Fruit fly (Drosophila melanogaster) whole organism, embryonic: Measurements from ENCODE around the gene CG43138.
A peak's percentile ranks its signal among the peaks of the same experiment; 100 is the strongest.

ENCODE experiments used
- Bdp1 ChIP-seq: fragments of 200-800 bp; sonication (Bioruptor generic); optimal IDR thresholded peaks from 3 replicates; lab custom pipeline; 2016; ENCODE audit warnings: missing biosample characterization, missing genetic modification characterization
- Blimp-1 ChIP-seq: fragments of 200-800 bp; sonication (Bioruptor generic); optimal IDR thresholded peaks from 3 replicates; lab custom pipeline; 2018; ENCODE audit warnings: missing biosample characterization, missing genetic modification characterization, mild to moderate bottlenecking, moderate library complexity, missing genetic modification reagents
- CG1024 ChIP-seq: fragments of 200-800 bp; sonication (Bioruptor generic); IDR thresholded peaks from 2 replicates; pipeline ENCODE4 v1.3.6; 2022; ENCODE audit warnings: missing biosample characterization, missing genetic modification characterization
- CG10321 ChIP-seq: fragments of 200-800 bp; sonication (Bioruptor generic); IDR thresholded peaks from 2 replicates; pipeline ENCODE4 v1.3.6; 2022; ENCODE audit warnings: missing biosample characterization, missing genetic modification characterization
- CG10979 ChIP-seq: fragments of 200-800 bp; sonication (Bioruptor generic); optimal IDR thresholded peaks from 2 replicates; lab custom pipeline; 2018; ENCODE audit warnings: missing biosample characterization, mild to moderate bottlenecking, missing genetic modification characterization, moderate library complexity
- CG12391 ChIP-seq: fragments of 200-800 bp; sonication (Bioruptor generic); optimal IDR thresholded peaks from 3 replicates; lab custom pipeline; 2018; ENCODE audit warnings: missing biosample characterization, mild to moderate bottlenecking, missing genetic modification characterization, moderate library complexity
- CG13775 ChIP-seq: fragments of 200-800 bp; sonication (Bioruptor generic); optimal IDR thresholded peaks from 3 replicates; lab custom pipeline; 2017; ENCODE audit warnings: missing biosample characterization, mild to moderate bottlenecking, missing genetic modification characterization
- CG15479 ChIP-seq: fragments of 200-800 bp; sonication (Bioruptor generic); optimal IDR thresholded peaks from 3 replicates; lab custom pipeline; 2019; ENCODE audit warnings: missing biosample characterization, mild to moderate bottlenecking, missing genetic modification characterization, moderate library complexity
- CG15696 ChIP-seq: fragments of 200-800 bp; sonication (Bioruptor generic); optimal IDR thresholded peaks from 2 replicates; lab custom pipeline; 2019; ENCODE audit warnings: missing biosample characterization, mild to moderate bottlenecking, missing genetic modification characterization, moderate library complexity
- CG1602 ChIP-seq: fragments of 200-800 bp; sonication (Bioruptor generic); optimal IDR thresholded peaks from 3 replicates; lab custom pipeline; 2016; ENCODE audit warnings: missing biosample characterization, missing genetic modification characterization
- CG1603 ChIP-seq: fragments of 200-800 bp; sonication (Bioruptor generic); optimal IDR thresholded peaks from 2 replicates; lab custom pipeline; 2019; ENCODE audit warnings: missing biosample characterization, mild to moderate bottlenecking, missing genetic modification characterization, moderate library complexity
- CG17328 ChIP-seq: fragments of 200-800 bp; sonication (Bioruptor generic); IDR thresholded peaks from 2 replicates; pipeline ENCODE4 v1.3.6; 2022; ENCODE audit warnings: missing biosample characterization, missing genetic modification characterization
- CG17612 ChIP-seq: fragments of 200-800 bp; sonication (Bioruptor generic); IDR thresholded peaks from 2 replicates; pipeline ENCODE4 v1.3.6; 2022; ENCODE audit warnings: missing biosample characterization, missing genetic modification characterization
- CG31441 ChIP-seq: fragments of 200-800 bp; sonication (Bioruptor generic); IDR thresholded peaks from 2 replicates; pipeline ENCODE4 v1.3.6; 2022; ENCODE audit warnings: missing biosample characterization, missing genetic modification characterization
- CG33557 ChIP-seq: fragments of 200-800 bp; sonication (Bioruptor generic); optimal IDR thresholded peaks from 2 replicates; lab custom pipeline; 2019; ENCODE audit warnings: missing biosample characterization, mild to moderate bottlenecking, missing genetic modification characterization, moderate library complexity
- CG3847 ChIP-seq: fragments of 200-800 bp; sonication (Bioruptor generic); IDR thresholded peaks from 2 replicates; pipeline ENCODE4 v1.3.6; 2022; ENCODE audit warnings: missing biosample characterization, missing genetic modification characterization
- CG4282 ChIP-seq: fragments of 200-800 bp; sonication (Bioruptor generic); optimal IDR thresholded peaks from 2 replicates; lab custom pipeline; 2016; ENCODE audit warnings: missing biosample characterization, missing genetic modification characterization
- CG4404 ChIP-seq: fragments of 200-800 bp; sonication (Bioruptor generic); IDR thresholded peaks from 2 replicates; pipeline ENCODE4 v1.3.6; 2022; ENCODE audit warnings: missing biosample characterization, missing genetic modification characterization
- CG4424 ChIP-seq: fragments of 200-800 bp; sonication (Bioruptor generic); optimal IDR thresholded peaks from 3 replicates; lab custom pipeline; 2016; ENCODE audit warnings: missing biosample characterization, missing genetic modification characterization
- CG7839 ChIP-seq: fragments of 200-800 bp; sonication (Bioruptor generic); optimal IDR thresholded peaks from 3 replicates; lab custom pipeline; 2018; ENCODE audit warnings: missing biosample characterization, mild to moderate bottlenecking, missing genetic modification characterization, moderate library complexity
- CG8388 ChIP-seq: fragments of 200-800 bp; sonication (Bioruptor generic); optimal IDR thresholded peaks from 2 replicates; lab custom pipeline; 2019; ENCODE audit warnings: missing biosample characterization, mild to moderate bottlenecking, missing genetic modification characterization, moderate library complexity
- CG9727 ChIP-seq: fragments of 200-800 bp; sonication (Bioruptor generic); optimal IDR thresholded peaks from 3 replicates; lab custom pipeline; 2017; ENCODE audit warnings: missing biosample characterization, mild to moderate bottlenecking, missing genetic modification characterization
- Chrac-16 ChIP-seq: fragments of 200-800 bp; sonication (Bioruptor generic); optimal IDR thresholded peaks from 3 replicates; lab custom pipeline; 2016; ENCODE audit warnings: missing biosample characterization, missing genetic modification characterization
- D19A ChIP-seq: fragments of 200-800 bp; optimal IDR thresholded peaks from 3 replicates; lab custom pipeline; 2019; ENCODE audit warnings: missing biosample characterization, mild to moderate bottlenecking, missing genetic modification characterization, moderate library complexity
- Elba2 ChIP-seq: fragments of 200-800 bp; sonication (Bioruptor generic); optimal IDR thresholded peaks from 3 replicates; lab custom pipeline; 2016; ENCODE audit warnings: missing biosample characterization, missing genetic modification characterization
- Ets65A ChIP-seq: fragments of 200-800 bp; sonication (Bioruptor generic); peaks from one replicate; lab custom pipeline; 2016; ENCODE audit warnings: missing biosample characterization, missing genetic modification characterization
- Lim3 ChIP-seq: fragments of 200-800 bp; sonication (Bioruptor generic); IDR thresholded peaks from 2 replicates; pipeline ENCODE4 v1.3.6; 2022; ENCODE audit warnings: missing biosample characterization, missing genetic modification characterization
- NC2α ChIP-seq: fragments of 200-800 bp; sonication (Bioruptor generic); optimal IDR thresholded peaks from 2 replicates; lab custom pipeline; 2016; ENCODE audit warnings: missing biosample characterization, missing genetic modification characterization
- Pdp1 ChIP-seq, 2 experiments: fragments of 200-800 bp; sonication (Bioruptor generic); optimal IDR thresholded peaks; 3 replicates each; lab custom pipeline; 2016; ENCODE audit warnings: missing biosample characterization in 2 of 2, missing genetic modification characterization in 2 of 2, mild to moderate bottlenecking in 1 of 2, moderate library complexity in 1 of 2
- Sox100B ChIP-seq: fragments of 200-800 bp; sonication (Bioruptor generic); optimal IDR thresholded peaks from 3 replicates; lab custom pipeline; 2018; ENCODE audit warnings: missing biosample characterization, mild to moderate bottlenecking, missing genetic modification characterization
- Ssrp ChIP-seq: fragments of 200-800 bp; sonication (Bioruptor generic); optimal IDR thresholded peaks from 2 replicates; lab custom pipeline; 2018; ENCODE audit warnings: missing biosample characterization, mild to moderate bottlenecking, missing genetic modification characterization, moderate library complexity
- Vsx1 ChIP-seq: fragments of 200-800 bp; sonication (Bioruptor generic); optimal IDR thresholded peaks from 2 replicates; lab custom pipeline; 2017; ENCODE audit warnings: missing biosample characterization, mild to moderate bottlenecking, missing genetic modification characterization, missing genetic modification reagents
- cas ChIP-seq: fragments of 200-800 bp; sonication (Bioruptor generic); IDR thresholded peaks from 2 replicates; pipeline ENCODE4 v1.3.6; 2022; ENCODE audit warnings: missing biosample characterization, missing genetic modification characterization
- dpn ChIP-seq, 2 experiments: fragments of 200-800 bp; sonication (Bioruptor generic); optimal IDR thresholded peaks; 3 replicates each; lab custom pipeline; 2016; ENCODE audit warnings: missing biosample characterization in 2 of 2, missing genetic modification characterization in 2 of 2
- exex ChIP-seq: fragments of 200-800 bp; sonication (Bioruptor generic); optimal IDR thresholded peaks from 4 replicates; lab custom pipeline; 2018; ENCODE audit warnings: missing biosample characterization, mild to moderate bottlenecking, missing genetic modification characterization, moderate library complexity
- fd96Cb ChIP-seq: fragments of 200-800 bp; sonication (Bioruptor generic); optimal IDR thresholded peaks from 2 replicates; lab custom pipeline; 2018; ENCODE audit warnings: missing biosample characterization, mild to moderate bottlenecking, missing genetic modification characterization, moderate library complexity
- gem ChIP-seq: fragments of 200-800 bp; sonication (Bioruptor generic); optimal IDR thresholded peaks from 2 replicates; lab custom pipeline; 2019; ENCODE audit warnings: missing biosample characterization, mild to moderate bottlenecking, missing genetic modification characterization, moderate library complexity
- grau ChIP-seq: fragments of 200-800 bp; optimal IDR thresholded peaks from 3 replicates; lab custom pipeline; 2019; ENCODE audit warnings: missing biosample characterization, mild to moderate bottlenecking, missing genetic modification characterization, moderate library complexity
- lola ChIP-seq, 3 experiments: fragments of >200 bp in 2 of 3; fragments of 200-800 bp in 1 of 3; sonication (Bioruptor generic) in 1 of 3; optimal IDR thresholded peaks; 2 replicates each; lab custom pipeline; 2017 to 2019; ENCODE audit warnings: missing biosample characterization in 3 of 3, missing genetic modification characterization in 3 of 3, mild to moderate bottlenecking in 1 of 3, moderate library complexity in 1 of 3
- lov ChIP-seq, 2 experiments: fragments of 200-800 bp in 1 of 2; fragments of >200 bp in 1 of 2; sonication (Bioruptor generic) in 1 of 2; IDR thresholded peaks in 1 of 2; optimal IDR thresholded peaks in 1 of 2; 2 replicates in 1 of 2; 3 replicates in 1 of 2; pipeline versions ENCODE4 v1.3.6 to Lab custom; 2017 to 2022; ENCODE audit warnings: missing biosample characterization in 1 of 2, missing genetic modification characterization in 1 of 2
- nmo ChIP-seq: fragments of 200-800 bp; sonication (Bioruptor generic); optimal IDR thresholded peaks from 2 replicates; lab custom pipeline; 2018; ENCODE audit warnings: missing biosample characterization, mild to moderate bottlenecking, missing genetic modification characterization, moderate library complexity
- prd ChIP-seq, 3 experiments: fragments of >200 bp in 2 of 3; fragments of 200-800 bp in 1 of 3; sonication (Bioruptor generic) in 1 of 3; optimal IDR thresholded peaks in 2 of 3; IDR thresholded peaks in 1 of 3; 2 replicates in 2 of 3; 3 replicates in 1 of 3; pipeline versions ENCODE4 v1.3.6 to Lab custom; 2017 to 2022; ENCODE audit warnings: missing biosample characterization in 1 of 3, missing genetic modification characterization in 1 of 3
- seq ChIP-seq: fragments of 200-800 bp; sonication (Bioruptor generic); IDR thresholded peaks from 2 replicates; pipeline ENCODE4 v1.3.6; 2022; ENCODE audit warnings: missing biosample characterization, missing genetic modification characterization
- sim ChIP-seq: fragments of 200-800 bp; sonication (Bioruptor generic); IDR thresholded peaks from 2 replicates; pipeline ENCODE4 v1.3.6; 2022; ENCODE audit warnings: missing biosample characterization, missing genetic modification characterization
- stwl ChIP-seq: fragments of 200-800 bp; sonication (Bioruptor generic); optimal IDR thresholded peaks from 3 replicates; lab custom pipeline; 2018; ENCODE audit warnings: missing biosample characterization, mild to moderate bottlenecking, missing genetic modification characterization, moderate library complexity
- unpg ChIP-seq: fragments of 200-800 bp; sonication (Bioruptor generic); optimal IDR thresholded peaks from 3 replicates; lab custom pipeline; 2018; ENCODE audit warnings: missing biosample characterization, mild to moderate bottlenecking, missing genetic modification characterization, moderate library complexity

CG43138 gene

DNA sequence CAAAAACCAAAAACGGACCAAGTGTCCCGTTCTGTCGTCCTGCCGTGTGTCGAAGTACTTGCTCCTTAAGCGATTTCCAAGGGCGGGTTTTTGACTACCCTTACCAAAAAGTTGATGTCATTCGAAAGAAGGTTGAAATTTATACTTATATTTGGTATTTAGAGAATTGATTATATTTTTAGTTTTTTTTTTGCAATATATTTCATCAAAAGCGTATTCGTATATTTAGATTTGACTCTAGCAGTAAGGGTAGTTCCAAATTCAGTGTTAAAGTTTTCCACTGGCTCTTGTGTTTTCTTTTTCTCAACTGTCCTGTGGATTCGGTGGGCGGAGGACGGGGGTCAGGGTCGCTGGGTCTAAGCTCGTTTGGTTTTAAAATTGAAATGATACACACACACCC, 22.6 kb downstream of the CG43138 start (continued):
- peak; percentile 44 for TF ChIP-seq CG31441 (GFP tag; lab: Robert Waterston, UW)
- TF ChIP-seq CG17612 (GFP tag; lab: Robert Waterston, UW) = no peak
- no peak for TF ChIP-seq CG3847 (GFP tag; lab: Robert Waterston, UW)
- peak; percentile 27 for TF ChIP-seq Sox100B (GFP tag; lab: Kevin White, UChicago)
- TF ChIP-seq, all 482 proteins: peak for 93

DNA sequence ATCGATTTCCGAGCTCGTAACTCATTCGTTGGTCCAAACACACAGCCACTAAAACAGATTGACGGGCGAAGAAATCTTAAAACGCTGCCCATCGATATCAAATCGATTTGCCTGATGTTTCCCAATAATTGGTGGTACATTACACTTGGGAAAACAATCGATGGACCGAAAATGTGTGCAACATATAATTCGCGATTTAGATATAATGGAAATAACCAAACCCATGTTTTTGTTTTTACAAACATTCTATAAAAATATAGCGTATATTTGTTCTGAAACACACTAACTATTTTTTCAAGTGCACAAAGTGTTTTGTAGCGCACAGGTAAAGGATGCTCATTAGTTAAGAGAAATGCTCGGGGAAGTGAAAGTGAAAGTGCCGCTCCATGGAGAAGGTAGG, 24.0 kb downstream of the CG43138 start:
- TF ChIP-seq Pdp1 (GFP tag; optimal IDR thresholded peaks at IDR 0.05; lab: Kevin White, UChicago) (peak; percentile 20 to 30), CG10321 (no peak), gem (tag; lab: Kevin White, UChicago) (peak; percentile 61), dpn (GFP tag; optimal IDR thresholded peaks at IDR 0.05; lab: Kevin White, UChicago) (peak in 1 of 2 experiments; percentile 11), Elba2 (GFP tag; lab: Kevin White, UChicago) (peak; percentile 15), lola (GFP tag; optimal IDR thresholded peaks at IDR 0.05; lab: Kevin White, UChicago) (peak in 1 of 3 experiments; percentile 68), CG1602 (GFP tag; lab: Kevin White, UChicago) (peak; percentile 16), CG4404 (GFP tag; lab: Robert Waterston, UW) (peak; percentile 70), stwl (tag; lab: Kevin White, UChicago) (peak; percentile 17), CG7839 (tag; lab: Kevin White, UChicago) (peak; percentile 23), lov (optimal IDR thresholded peaks at IDR 0.05; lab: Kevin White, UChicago) (no peak), lov (GFP tag; IDR thresholded peaks at IDR 0.05; lab: Robert Waterston, UW) (0 out of 3 replicates have a peak, but pooled peaks have one; percentile 33), Blimp-1 (peak; percentile 74), CG15479 (GFP tag; lab: Kevin White, UChicago) (peak; percentile 8), CG8388 (peak; percentile 3), Bdp1 (GFP tag; lab: Kevin White, UChicago) (no peak), CG1603 (tag; lab: Kevin White, UChicago) (peak; percentile 62), CG10979 (tag; lab: Kevin White, UChicago) (peak; percentile 68), Ets65A (GFP tag; lab: Kevin White, UChicago) (peak; percentile 85), exex (no peak), CG12391 (tag; lab: Kevin White, UChicago) (peak; percentile 31), Lim3 (GFP tag; lab: Robert Waterston, UW) (no peak), nmo (peak; percentile 53), cas (GFP tag; lab: Robert Waterston, UW) (no peak), CG4424 (GFP tag; lab: Kevin White, UChicago) (peak; percentile 34), Vsx1 (GFP tag; lab: Kevin White, UChicago) (no peak), CG9727 (peak; percentile 72), grau (tag; lab: Kevin White, UChicago) (peak; percentile 13), NC2α (GFP tag; lab: Kevin White, UChicago) (no peak), CG31441 (GFP tag; lab: Robert Waterston, UW) (0 out of 2 replicates have a peak, but pooled peaks have one; percentile 35), D19A (peak; percentile 37), fd96Cb (tag; lab: Kevin White, UChicago) (peak; percentile 35), CG17328 (GFP tag; lab: Robert Waterston, UW) (peak; percentile 33; the same call in 1 of the 2 replicates), CG33557 (GFP tag; lab: Kevin White, UChicago) (peak; percentile 34), CG1024 (peak; percentile 13; the same call in 1 of the 2 replicates), Chrac-16 (GFP tag; lab: Kevin White, UChicago) (peak; percentile 21), unpg (GFP tag; lab: Kevin White, UChicago) (peak; percentile 18), seq (GFP tag; lab: Robert Waterston, UW) (no peak), CG15696 (tag; lab: Kevin White, UChicago) (peak; percentile 82), Ssrp (tag; lab: Kevin White, UChicago) (peak; percentile 24), prd (optimal IDR thresholded peaks at IDR 0.05; lab: Kevin White, UChicago) (no peak), prd (GFP tag; IDR thresholded peaks at IDR 0.05; lab: Robert Waterston, UW) (peak; percentile 75), sim (GFP tag; lab: Robert Waterston, UW) (0 out of 2 replicates have a peak, but pooled peaks have one; percentile 16), CG4282 (no peak), CG13775 (peak; percentile 20)
